Worm (Caenorhabditis elegans) whole organism, L4 larva: ENCODE measurements around the gene cutl-21.

Experiments used
- D1046.2 ChIP-seq: fragments of 200-800 bp; sonication (Bioruptor generic); IDR thresholded peaks from 2 replicates; pipeline ENCODE4 v1.3.6; 2022; ENCODE audit warnings: missing genetic modification characterization, missing compliant biosample characterization
- F10B5.3 ChIP-seq: sonication (generic microtip); optimal IDR thresholded peaks from 2 replicates; lab custom pipeline; 2016; ENCODE audit warnings: mild to moderate bottlenecking, missing genetic modification characterization, missing compliant biosample characterization
- F37D6.2 ChIP-seq: sonication (generic microtip); optimal IDR thresholded peaks from 2 replicates; lab custom pipeline; 2016; ENCODE audit warnings: mild to moderate bottlenecking, missing genetic modification characterization, missing compliant biosample characterization
- F44E2.7 ChIP-seq: fragments of 200-800 bp; sonication (Bioruptor generic); IDR thresholded peaks from 2 replicates; pipeline ENCODE4 v2.1.2; 2022; ENCODE audit warnings: missing genetic modification characterization, missing compliant biosample characterization
- R02D3.7 ChIP-seq: fragments of 150-350 bp; sonication (generic microtip); optimal IDR thresholded peaks from 3 replicates; lab custom pipeline; 2014; ENCODE audit warnings: missing biosample characterization, missing genetic modification characterization
- T26A8.4 ChIP-seq: fragments of 200-800 bp; sonication (Bioruptor generic); IDR thresholded peaks from 2 replicates; pipeline ENCODE4 v1.3.6; 2022; ENCODE audit warnings: missing genetic modification characterization, missing compliant biosample characterization
- Y48G9A.11 ChIP-seq: fragments of 200-800 bp; sonication (Bioruptor generic); IDR thresholded peaks from 2 replicates; pipeline ENCODE4 v1.3.6; 2022; ENCODE audit warnings: missing genetic modification reagents, missing genetic modification characterization, missing compliant biosample characterization
- Y5F2A.4 ChIP-seq: fragments of 200-800 bp; sonication (Bioruptor generic); optimal IDR thresholded peaks from 2 replicates; lab custom pipeline; 2018; ENCODE audit warnings: mild to moderate bottlenecking, missing genetic modification characterization, missing compliant biosample characterization
- ZK337.2 ChIP-seq: fragments of 200-800 bp; sonication (Bioruptor generic); IDR thresholded peaks from 2 replicates; pipeline ENCODE4 v1.3.6; 2022; ENCODE audit warnings: missing genetic modification reagents, missing genetic modification characterization, missing compliant biosample characterization
- ZK546.5 ChIP-seq, 2 experiments: sonication (generic microtip); optimal IDR thresholded peaks; 2 replicates each; lab custom pipeline; 2017; ENCODE audit warnings: missing biosample characterization in 2 of 2, missing genetic modification characterization in 2 of 2
- aha-1 ChIP-seq: fragments of 150-350 bp; peaks from one replicate; lab custom pipeline; 2014; ENCODE audit warnings: missing biosample characterization, missing genetic modification characterization
- aly-2 ChIP-seq: sonication (generic microtip); optimal IDR thresholded peaks from 2 replicates; lab custom pipeline; 2018; ENCODE audit warnings: missing biosample characterization, missing genetic modification characterization
- attf-4 ChIP-seq: sonication (generic microtip); optimal IDR thresholded peaks from 3 replicates; lab custom pipeline; 2017; ENCODE audit warnings: missing biosample characterization, missing genetic modification characterization
- ceh-28 ChIP-seq: fragments of 150-350 bp; optimal IDR thresholded peaks from 2 replicates; lab custom pipeline; 2014; ENCODE audit warnings: missing biosample characterization, missing genetic modification reagents, missing genetic modification characterization
- ceh-44 ChIP-seq: fragments of 200-800 bp; sonication (Bioruptor generic); IDR thresholded peaks from 2 replicates; pipeline ENCODE4 v1.3.6; 2022; ENCODE audit warnings: missing genetic modification reagents, missing genetic modification characterization, missing compliant biosample characterization
- ceh-82 ChIP-seq: sonication (generic microtip); optimal IDR thresholded peaks from 2 replicates; lab custom pipeline; 2017; ENCODE audit warnings: missing biosample characterization, missing genetic modification characterization
- cey-2 ChIP-seq: sonication (generic microtip); optimal IDR thresholded peaks from 3 replicates; lab custom pipeline; 2017; ENCODE audit warnings: missing genetic modification characterization, mild to moderate bottlenecking, missing compliant biosample characterization, antibody characterized with exemption, borderline replicate concordance; ENCODE audit not compliant: insufficient read depth
- daf-12 ChIP-seq: fragments of 150-350 bp; optimal IDR thresholded peaks from 2 replicates; lab custom pipeline; 2014; ENCODE audit warnings: missing biosample characterization, missing genetic modification reagents, missing genetic modification characterization
- daf-16 ChIP-seq, 3 experiments: sonication (generic microtip); optimal IDR thresholded peaks; 2 replicates each; lab custom pipeline; 2016 to 2017; ENCODE audit warnings: missing genetic modification characterization in 3 of 3, missing genetic modification reagents in 3 of 3, mild to moderate bottlenecking in 2 of 3, missing compliant biosample characterization in 2 of 3, missing biosample characterization in 1 of 3, moderate library complexity in 1 of 3
- daf-8 ChIP-seq: fragments of 200-800 bp; sonication (Bioruptor generic); IDR thresholded peaks from 2 replicates; pipeline ENCODE4 v1.3.6; 2022; ENCODE audit warnings: missing genetic modification characterization, missing compliant biosample characterization
- dmd-6 ChIP-seq: fragments of 200-800 bp; sonication (Bioruptor generic); IDR thresholded peaks from 2 replicates; pipeline ENCODE4 v1.3.6; 2022; ENCODE audit warnings: missing genetic modification reagents, missing genetic modification characterization, missing compliant biosample characterization
- dmd-9 ChIP-seq: fragments of 200-800 bp; sonication (Bioruptor generic); IDR thresholded peaks from 2 replicates; pipeline ENCODE4 v1.3.6; 2022; ENCODE audit warnings: missing genetic modification reagents, missing genetic modification characterization, missing compliant biosample characterization
- duxl-1 ChIP-seq: sonication (generic microtip); optimal IDR thresholded peaks from 2 replicates; lab custom pipeline; 2016; ENCODE audit warnings: mild to moderate bottlenecking, missing genetic modification characterization, moderate library complexity, missing compliant biosample characterization; ENCODE audit not compliant: poor library complexity
- dve-1 ChIP-seq: sonication (generic microtip); optimal IDR thresholded peaks from 2 replicates; lab custom pipeline; 2017; ENCODE audit warnings: antibody characterized with exemption, mild to moderate bottlenecking, missing genetic modification characterization, missing compliant biosample characterization; ENCODE audit not compliant: insufficient read depth
- hlh-11 ChIP-seq: fragments of 200-800 bp; sonication (Bioruptor generic); optimal IDR thresholded peaks from 2 replicates; lab custom pipeline; 2018; ENCODE audit warnings: mild to moderate bottlenecking, missing genetic modification characterization, missing compliant biosample characterization
- hlh-30 ChIP-seq: sonication (generic microtip); optimal IDR thresholded peaks from 2 replicates; lab custom pipeline; 2017; ENCODE audit warnings: antibody characterized with exemption, mild to moderate bottlenecking, missing genetic modification characterization, missing compliant biosample characterization; ENCODE audit not compliant: insufficient read depth
- hmg-1.1 ChIP-seq: fragments of 200-800 bp; sonication (Bioruptor generic); IDR thresholded peaks from 2 replicates; pipeline ENCODE4 v1.3.6; 2022; ENCODE audit warnings: missing genetic modification reagents, missing genetic modification characterization, missing compliant biosample characterization
- jun-1 ChIP-seq: fragments of 150-350 bp; optimal IDR thresholded peaks from 2 replicates; lab custom pipeline; 2014; ENCODE audit warnings: missing biosample characterization, missing genetic modification reagents, missing genetic modification characterization
- lin-39 ChIP-seq: fragments of 150-350 bp; optimal IDR thresholded peaks from 2 replicates; lab custom pipeline; 2014; ENCODE audit warnings: missing biosample characterization, missing genetic modification reagents, missing genetic modification characterization
- lir-3 ChIP-seq: sonication (generic microtip); optimal IDR thresholded peaks from 2 replicates; lab custom pipeline; 2016; ENCODE audit warnings: mild to moderate bottlenecking, missing genetic modification characterization, missing compliant biosample characterization
- lsy-2 ChIP-seq, 2 experiments: fragments of 150-350 bp in 1 of 2; sonication (generic microtip) in 1 of 2; optimal IDR thresholded peaks; 2 replicates each; lab custom pipeline; 2014 to 2017; ENCODE audit warnings: missing biosample characterization in 2 of 2, missing genetic modification characterization in 2 of 2
- mdl-1 ChIP-seq, 2 experiments: fragments of 150-350 bp in 1 of 2; sonication (generic microtip) in 1 of 2; optimal IDR thresholded peaks; 2 replicates each; lab custom pipeline; 2014 to 2017; ENCODE audit warnings: missing biosample characterization in 2 of 2, missing genetic modification characterization in 2 of 2
- mep-1 ChIP-seq: fragments of 150-350 bp; sonication (generic microtip); optimal IDR thresholded peaks from 3 replicates; lab custom pipeline; 2014; ENCODE audit warnings: missing biosample characterization, missing genetic modification characterization
- mes-2 ChIP-seq: sonication (generic microtip); optimal IDR thresholded peaks from 2 replicates; lab custom pipeline; 2016; ENCODE audit warnings: missing genotype, mild to moderate bottlenecking, missing genetic modification characterization, missing compliant biosample characterization; ENCODE audit not compliant: poor library complexity, severe bottlenecking
- mxl-2 ChIP-seq: fragments of 200-800 bp; sonication (Bioruptor generic); conservative IDR thresholded peaks from 2 replicates; pipeline ENCODE4 v1.3.6; 2022; ENCODE audit warnings: missing genetic modification reagents, missing genetic modification characterization, missing compliant biosample characterization
- nhr-102 ChIP-seq: sonication (generic microtip); optimal IDR thresholded peaks from 2 replicates; lab custom pipeline; 2016; ENCODE audit warnings: mild to moderate bottlenecking, missing genetic modification characterization, moderate library complexity, missing compliant biosample characterization
- nhr-11 ChIP-seq: fragments of 150-350 bp; optimal IDR thresholded peaks from 2 replicates; lab custom pipeline; 2014; ENCODE audit warnings: missing biosample characterization, missing genetic modification characterization
- nhr-42 ChIP-seq: fragments of 200-800 bp; sonication (Bioruptor generic); IDR thresholded peaks from 2 replicates; pipeline ENCODE4 v1.3.6; 2022; ENCODE audit warnings: missing genetic modification characterization, missing compliant biosample characterization
- nhr-6 ChIP-seq: fragments of 150-350 bp; optimal IDR thresholded peaks from 2 replicates; lab custom pipeline; 2014; ENCODE audit warnings: missing biosample characterization, missing genetic modification characterization
- pqm-1 ChIP-seq: sonication (generic microtip); optimal IDR thresholded peaks from 2 replicates; lab custom pipeline; 2017; ENCODE audit warnings: missing biosample characterization, missing genetic modification characterization
- rbr-2 ChIP-seq: sonication (generic microtip); optimal IDR thresholded peaks from 2 replicates; lab custom pipeline; 2016; ENCODE audit warnings: missing genotype, missing genetic modification characterization, missing compliant biosample characterization
- sdz-12 ChIP-seq: fragments of 200-800 bp; sonication (Bioruptor generic); optimal IDR thresholded peaks from 2 replicates; lab custom pipeline; 2018; ENCODE audit warnings: mild to moderate bottlenecking, missing genetic modification characterization, missing compliant biosample characterization
- skn-1 ChIP-seq: fragments of 150-350 bp; optimal IDR thresholded peaks from 2 replicates; lab custom pipeline; 2014; ENCODE audit warnings: missing biosample characterization, missing genetic modification characterization
- spr-3 ChIP-seq: fragments of 200-800 bp; sonication (Bioruptor generic); optimal IDR thresholded peaks from 2 replicates; lab custom pipeline; 2018; ENCODE audit warnings: mild to moderate bottlenecking, missing genetic modification characterization, missing compliant biosample characterization
- tag-97 ChIP-seq: fragments of 200-800 bp; sonication (Bioruptor generic); IDR thresholded peaks from 2 replicates; pipeline ENCODE4 v1.3.6; 2022; ENCODE audit warnings: missing genetic modification characterization, missing compliant biosample characterization
- unc-62 ChIP-seq, 3 experiments: fragments of 150-350 bp in 1 of 3; sonication (generic microtip); optimal IDR thresholded peaks in 2 of 3; peaks in 1 of 3; 1 replicate in 1 of 3; 2 replicates in 2 of 3; lab custom pipeline; 2014 to 2017; ENCODE audit warnings: missing biosample characterization in 3 of 3, missing genetic modification characterization in 3 of 3, missing genetic modification reagents in 3 of 3, missing genotype in 1 of 3
- zag-1 ChIP-seq: fragments of 150-350 bp; optimal IDR thresholded peaks from 2 replicates; lab custom pipeline; 2014; ENCODE audit warnings: missing biosample characterization, missing genetic modification characterization
- zfp-3 ChIP-seq: fragments of 200-800 bp; sonication (Bioruptor generic); conservative IDR thresholded peaks from 2 replicates; pipeline ENCODE4 v1.3.6; 2022; ENCODE audit warnings: missing genetic modification reagents, missing genetic modification characterization, missing compliant biosample characterization
- zip-2 ChIP-seq: fragments of 150-350 bp; optimal IDR thresholded peaks from 2 replicates; lab custom pipeline; 2014; ENCODE audit warnings: missing biosample characterization, missing genetic modification characterization

Gene cutl-21

ce11 chrX:977958-978686, 26.0 kb upstream of the cutl-21 start, which contains the start of gene abhd-3.2 (continued):
- TF ChIP-seq lsy-2 (tag; optimal IDR thresholded peaks at IDR 0.05; lab: Kevin White, UChicago) (peak in 1 of 2 experiments; percentile 51), mes-2 (peak; percentile 52), nhr-102 (peak; percentile 61), nhr-42 (GFP tag; lab: Robert Waterston, UW) (0 out of 2 replicates have a peak, but pooled peaks have one; percentile 23), unc-62 (GFP tag; optimal IDR thresholded peaks at IDR 0.05 in 1 of 2; lab: Kevin White, UChicago) (peak in 1 of 2 experiments; percentile 99), unc-62 (tag; optimal IDR thresholded peaks at IDR 0.05; lab: Kevin White, UChicago) (no peak), ZK546.5 (tag; optimal IDR thresholded peaks at IDR 0.05; lab: Kevin White, UChicago) (no peak), hmg-1.1 (GFP tag; lab: Robert Waterston, UW) (no peak), lin-39 (tag; lab: Kevin White, UChicago) (no peak), sdz-12 (GFP tag; lab: Kevin White, UChicago) (no peak), ceh-82 (tag; lab: Kevin White, UChicago) (no peak), daf-16 (GFP tag; optimal IDR thresholded peaks at IDR 0.05; lab: Kevin White, UChicago) (peak in 1 of 2 experiments; percentile 38), daf-16 (tag; optimal IDR thresholded peaks at IDR 0.05; lab: Kevin White, UChicago) (peak; percentile 94), nhr-11 (tag; lab: Kevin White, UChicago) (no peak), D1046.2 (GFP tag; lab: Robert Waterston, UW) (no peak), spr-3 (GFP tag; lab: Kevin White, UChicago) (no peak), hlh-11 (peak; percentile 93), mep-1 (peak; percentile 65), F10B5.3 (tag; lab: Kevin White, UChicago) (no peak), T26A8.4 (GFP tag; lab: Robert Waterston, UW) (no peak), cey-2 (tag; lab: Kevin White, UChicago) (peak; percentile 33), mxl-2 (GFP tag; lab: Robert Waterston, UW) (no peak), F37D6.2 (tag; lab: Kevin White, UChicago) (no peak), ZK337.2 (GFP tag; lab: Robert Waterston, UW) (no peak), lir-3 (tag; lab: Kevin White, UChicago) (no peak), duxl-1 (no peak), daf-8 (GFP tag; lab: Robert Waterston, UW) (no peak), ceh-44 (GFP tag; lab: Robert Waterston, UW) (no peak), tag-97 (GFP tag; lab: Robert Waterston, UW) (no peak), attf-4 (tag; lab: Kevin White, UChicago) (no peak), dmd-9 (GFP tag; lab: Robert Waterston, UW) (no peak), skn-1 (tag; lab: Kevin White, UChicago) (no peak), jun-1 (tag; lab: Kevin White, UChicago) (no peak), ceh-28 (tag; lab: Kevin White, UChicago) (no peak), mdl-1 (tag; optimal IDR thresholded peaks at IDR 0.05; lab: Kevin White, UChicago) (peak in 1 of 2 experiments; percentile 56), aly-2 (no peak), aha-1 (tag; lab: Kevin White, UChicago) (no peak), zip-2 (tag; lab: Kevin White, UChicago) (no peak), R02D3.7 (tag; lab: Kevin White, UChicago) (no peak), nhr-6 (peak; percentile 74), pqm-1 (tag; lab: Kevin White, UChicago) (peak; percentile 99), zag-1 (no peak), Y5F2A.4 (GFP tag; lab: Kevin White, UChicago) (no peak), rbr-2 (tag; lab: Kevin White, UChicago) (no peak), dve-1 (tag; lab: Kevin White, UChicago) (peak; percentile 97), hlh-30 (tag; lab: Kevin White, UChicago) (peak; percentile 34), F44E2.7 (no peak), Y48G9A.11 (GFP tag; lab: Robert Waterston, UW) (no peak), daf-12 (tag; lab: Kevin White, UChicago) (no peak), dmd-6 (GFP tag; lab: Robert Waterston, UW) (peak; percentile 98), zfp-3 (GFP tag; lab: Robert Waterston, UW) (no peak)
